Fruit fly (Drosophila melanogaster) whole organism, larva: ENCODE data around the gene nonA-l.

Experiments
- noc ChIP-seq: fragments of 200-800 bp; sonication (Bioruptor generic); optimal IDR thresholded peaks from 3 replicates; lab custom pipeline; 2019; ENCODE audit warnings: missing biosample characterization, mild to moderate bottlenecking, missing genetic modification characterization, moderate library complexity

Gene nonA-l

DNA sequence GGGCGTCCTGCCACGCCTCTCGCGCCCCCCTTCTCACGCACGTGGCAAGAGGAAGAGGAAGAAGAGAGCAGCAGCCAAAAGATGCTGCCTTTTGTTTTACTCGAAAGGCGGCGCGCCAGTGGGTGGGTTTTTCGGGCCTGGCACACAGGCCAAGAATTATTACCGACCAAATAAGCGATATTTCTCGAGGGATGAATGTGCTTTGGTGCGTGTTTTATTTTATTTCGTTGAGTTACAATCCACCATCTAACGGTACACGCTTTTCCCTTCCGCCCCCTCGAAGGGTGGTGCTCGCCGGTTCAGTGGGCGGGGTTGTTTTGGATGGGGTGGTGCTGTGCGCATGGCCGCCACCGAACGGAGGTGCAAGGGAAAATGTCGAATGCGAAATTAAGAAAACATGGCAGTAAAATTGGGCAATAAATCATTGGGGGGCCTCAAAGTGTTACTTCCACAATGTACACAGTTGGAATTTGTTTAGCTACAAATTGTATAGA, 32.3 kb downstream of the nonA-l start:
- no peak for TF ChIP-seq noc

- TF ChIP-seq noc: no peak
These were observed 33.2 kb downstream of the nonA-l start for dm6 chr3R:16673184-16673583.

DNA sequence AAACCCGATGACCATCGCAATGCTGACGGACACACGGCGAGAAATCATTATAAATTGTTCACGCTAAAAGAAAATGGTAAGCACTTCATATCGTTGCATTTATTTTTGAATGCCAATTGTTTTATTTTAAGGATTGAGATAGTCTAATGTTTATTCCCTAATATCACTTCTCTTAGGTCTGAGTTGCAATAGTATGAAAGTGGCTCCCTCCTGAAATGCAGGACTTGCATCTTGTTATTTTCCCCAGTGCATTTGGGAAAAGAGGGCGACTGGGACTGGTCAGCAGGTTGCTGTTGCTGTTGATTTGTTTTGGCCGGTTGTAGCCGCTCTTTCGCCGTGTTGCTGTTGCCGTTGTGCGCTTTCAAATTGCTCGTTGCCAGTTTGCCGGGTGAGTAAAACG, 36.5 kb downstream of the nonA-l start:
- no peak for TF ChIP-seq noc

DNA sequence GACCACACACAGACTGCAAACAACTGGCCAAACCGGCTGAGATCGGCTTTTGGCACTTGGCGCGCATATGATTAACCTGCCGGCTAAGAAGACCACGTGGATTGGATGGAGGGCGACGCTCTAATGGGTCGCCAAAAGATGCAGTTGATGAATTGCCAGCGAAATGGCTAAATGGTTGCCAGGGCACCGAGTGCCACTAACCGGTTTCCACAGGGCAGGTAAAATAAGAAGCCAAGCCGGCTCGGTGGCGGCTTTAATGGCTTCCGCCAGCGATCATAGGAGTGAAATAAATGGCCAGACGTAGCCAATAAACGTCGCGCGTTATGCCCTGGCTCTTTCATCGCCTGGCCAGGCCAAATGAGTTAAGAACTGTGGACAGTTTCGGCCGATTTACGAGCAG, 37.9 kb downstream of the nonA-l start:
- no peak for TF ChIP-seq noc

DNA sequence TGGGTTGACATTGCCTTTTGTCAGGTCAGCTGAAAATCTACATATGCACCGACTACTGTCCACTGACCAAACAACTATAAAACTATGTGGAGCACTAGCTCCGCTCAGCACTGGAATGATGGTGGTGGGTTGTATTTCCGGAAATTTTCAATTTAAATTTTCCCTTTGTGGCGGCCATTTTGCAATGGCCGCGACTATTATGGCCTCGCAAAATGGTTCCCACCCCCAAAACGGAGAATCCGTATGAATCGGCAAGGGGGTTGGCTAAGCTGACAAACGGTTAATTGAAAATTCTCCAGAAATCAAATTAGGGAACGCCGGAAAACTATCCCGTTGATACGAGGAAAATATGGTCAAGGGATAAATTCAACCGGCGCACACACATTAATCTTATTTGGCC, 42.9 kb downstream of the nonA-l start:
- no peak for TF ChIP-seq noc
